Fruit fly (Drosophila melanogaster) whole organism, embryonic: Measurements from ENCODE around the gene CG6041.

ENCODE experiments used
- CG10267 ChIP-seq: fragments of 200-800 bp; sonication (Bioruptor generic); optimal IDR thresholded peaks from 2 replicates; lab custom pipeline; 2018; ENCODE audit warnings: missing biosample characterization, mild to moderate bottlenecking, missing genetic modification characterization, moderate library complexity
- CG12155 ChIP-seq: fragments of 200-800 bp; sonication (Bioruptor generic); optimal IDR thresholded peaks from 3 replicates; lab custom pipeline; 2016; ENCODE audit warnings: missing biosample characterization, missing genetic modification characterization
- CG13424 ChIP-seq: fragments of 200-800 bp; sonication (Bioruptor generic); optimal IDR thresholded peaks from 2 replicates; lab custom pipeline; 2019; ENCODE audit warnings: missing biosample characterization, mild to moderate bottlenecking, missing genetic modification characterization, moderate library complexity
- CG13894 ChIP-seq: fragments of 200-800 bp; sonication (Bioruptor generic); optimal IDR thresholded peaks from 3 replicates; lab custom pipeline; 2018; ENCODE audit warnings: missing biosample characterization, mild to moderate bottlenecking, missing genetic modification characterization, moderate library complexity
- CG14050 ChIP-seq: fragments of 200-800 bp; sonication (Bioruptor generic); IDR thresholded peaks from 3 replicates; pipeline ENCODE4 v1.3.6; 2022; ENCODE audit warnings: missing biosample characterization, missing genetic modification characterization
- CG15601 ChIP-seq: fragments of 200-800 bp; sonication (Bioruptor generic); optimal IDR thresholded peaks from 3 replicates; lab custom pipeline; 2019; ENCODE audit warnings: missing biosample characterization, mild to moderate bottlenecking, missing genetic modification characterization, moderate library complexity
- CG17328 ChIP-seq: fragments of 200-800 bp; sonication (Bioruptor generic); IDR thresholded peaks from 2 replicates; pipeline ENCODE4 v1.3.6; 2022; ENCODE audit warnings: missing biosample characterization, missing genetic modification characterization
- CG18764 ChIP-seq: fragments of 200-800 bp; sonication (Bioruptor generic); optimal IDR thresholded peaks from 3 replicates; lab custom pipeline; 2016; ENCODE audit warnings: missing biosample characterization, missing genetic modification characterization
- CG4854 ChIP-seq: fragments of 200-800 bp; sonication (Bioruptor generic); optimal IDR thresholded peaks from 2 replicates; lab custom pipeline; 2016; ENCODE audit warnings: missing biosample characterization, missing genetic modification characterization, inconsistent platforms
- CG6654 ChIP-seq: fragments of 200-800 bp; sonication (Bioruptor generic); optimal IDR thresholded peaks from 2 replicates; lab custom pipeline; 2017; ENCODE audit warnings: missing biosample characterization, mild to moderate bottlenecking, missing genetic modification characterization
- CG8089 ChIP-seq: fragments of 200-800 bp; sonication (Bioruptor generic); optimal IDR thresholded peaks from 3 replicates; lab custom pipeline; 2016; ENCODE audit warnings: missing biosample characterization, missing genetic modification characterization
- CG8765 ChIP-seq: fragments of 200-800 bp; sonication (Bioruptor generic); IDR thresholded peaks from 2 replicates; pipeline ENCODE4 v1.3.6; 2022; ENCODE audit warnings: missing biosample characterization, missing genetic modification characterization
- D ChIP-seq, 2 experiments: fragments of 200-800 bp in 1 of 2; fragments of >200 bp in 1 of 2; sonication (Bioruptor generic) in 1 of 2; optimal IDR thresholded peaks; 2 replicates in 1 of 2; 3 replicates in 1 of 2; lab custom pipeline; 2017; ENCODE audit warnings: mild to moderate bottlenecking in 1 of 2, missing biosample characterization in 1 of 2, missing genetic modification characterization in 1 of 2, missing genetic modification reagents in 1 of 2
- Dip3 ChIP-seq: fragments of 200-800 bp; sonication (Bioruptor generic); optimal IDR thresholded peaks from 3 replicates; lab custom pipeline; 2016; ENCODE audit warnings: missing biosample characterization, missing genetic modification characterization
- Elba2 ChIP-seq: fragments of 200-800 bp; sonication (Bioruptor generic); optimal IDR thresholded peaks from 3 replicates; lab custom pipeline; 2016; ENCODE audit warnings: missing biosample characterization, missing genetic modification characterization
- Gug ChIP-seq: fragments of 200-800 bp; sonication (Bioruptor generic); IDR thresholded peaks from 4 replicates; pipeline ENCODE4 v1.3.6; 2022; ENCODE audit warnings: missing biosample characterization, missing genetic modification characterization
- H15 ChIP-seq: fragments of 200-800 bp; sonication (Bioruptor generic); IDR thresholded peaks from 3 replicates; pipeline ENCODE4 v1.3.6; 2022; ENCODE audit warnings: missing biosample characterization, missing genetic modification characterization
- H2.0 ChIP-seq: fragments of 200-800 bp; sonication (Bioruptor generic); IDR thresholded peaks from 2 replicates; pipeline ENCODE4 v1.3.6; 2022; ENCODE audit warnings: missing biosample characterization, missing genetic modification characterization
- HLH54F ChIP-seq: fragments of 200-800 bp; sonication (Bioruptor generic); optimal IDR thresholded peaks from 3 replicates; lab custom pipeline; 2016; ENCODE audit warnings: missing biosample characterization, missing genetic modification characterization
- Hmx ChIP-seq: fragments of 200-800 bp; sonication (Bioruptor generic); optimal IDR thresholded peaks from 2 replicates; lab custom pipeline; 2016; ENCODE audit warnings: missing biosample characterization, missing genetic modification characterization
- Jarid2 ChIP-seq: fragments of 200-800 bp; sonication (Bioruptor generic); optimal IDR thresholded peaks from 3 replicates; lab custom pipeline; 2017; ENCODE audit warnings: mild to moderate bottlenecking, missing biosample characterization, missing genetic modification reagents, missing genetic modification characterization
- Meics ChIP-seq: fragments of 200-800 bp; sonication (Bioruptor generic); optimal IDR thresholded peaks from 2 replicates; lab custom pipeline; 2017; ENCODE audit warnings: missing biosample characterization, mild to moderate bottlenecking, missing genetic modification characterization
- Nf-YA ChIP-seq: fragments of 200-800 bp; sonication (Bioruptor generic); IDR thresholded peaks from 2 replicates; pipeline ENCODE4 v1.3.6; 2022; ENCODE audit warnings: missing biosample characterization, missing genetic modification characterization
- Nf-YB ChIP-seq: fragments of 200-800 bp; sonication (Bioruptor generic); optimal IDR thresholded peaks from 3 replicates; lab custom pipeline; 2019; ENCODE audit warnings: missing biosample characterization, mild to moderate bottlenecking, missing genetic modification characterization, moderate library complexity
- PHDP ChIP-seq: fragments of 200-800 bp; sonication (Bioruptor generic); optimal IDR thresholded peaks from 3 replicates; lab custom pipeline; 2018; ENCODE audit warnings: missing biosample characterization, mild to moderate bottlenecking, missing genetic modification characterization, moderate library complexity
- Rfx ChIP-seq: fragments of 200-800 bp; sonication (Bioruptor generic); IDR thresholded peaks from 2 replicates; pipeline ENCODE4 v1.3.6; 2022; ENCODE audit warnings: missing biosample characterization, missing genetic modification characterization
- Sry-β ChIP-seq: fragments of 200-800 bp; sonication (Bioruptor generic); optimal IDR thresholded peaks from 2 replicates; lab custom pipeline; 2018; ENCODE audit warnings: missing biosample characterization, mild to moderate bottlenecking, missing genetic modification characterization, moderate library complexity
- Stat92E ChIP-seq, 3 experiments: fragments of >200 bp in 2 of 3; fragments of 200-800 bp in 1 of 3; sonication (Bioruptor generic) in 1 of 3; optimal IDR thresholded peaks; 2 replicates each; lab custom pipeline; 2017 to 2019; ENCODE audit warnings: missing biosample characterization in 3 of 3, missing genetic modification characterization in 3 of 3, mild to moderate bottlenecking in 1 of 3, moderate library complexity in 1 of 3
- ac ChIP-seq: fragments of 200-800 bp; sonication (Bioruptor generic); optimal IDR thresholded peaks from 3 replicates; lab custom pipeline; 2017; ENCODE audit warnings: missing biosample characterization, mild to moderate bottlenecking, missing genetic modification characterization
- da ChIP-seq: fragments of 200-800 bp; sonication (Bioruptor generic); optimal IDR thresholded peaks from 2 replicates; lab custom pipeline; 2016; ENCODE audit warnings: missing biosample characterization, missing genetic modification characterization
- dan ChIP-seq: fragments of 200-800 bp; sonication (Bioruptor generic); IDR thresholded peaks from 2 replicates; pipeline ENCODE4 v1.3.6; 2022; ENCODE audit warnings: missing biosample characterization, missing genetic modification characterization
- ftz-f1 ChIP-seq: fragments of 200-800 bp; sonication (Bioruptor generic); optimal IDR thresholded peaks from 2 replicates; lab custom pipeline; 2016; ENCODE audit warnings: missing biosample characterization, missing genetic modification characterization
- gcm ChIP-seq: fragments of 200-800 bp; sonication (Bioruptor generic); optimal IDR thresholded peaks from 2 replicates; lab custom pipeline; 2019; ENCODE audit warnings: missing biosample characterization, mild to moderate bottlenecking, missing genetic modification characterization, moderate library complexity
- grau ChIP-seq: fragments of 200-800 bp; optimal IDR thresholded peaks from 3 replicates; lab custom pipeline; 2019; ENCODE audit warnings: missing biosample characterization, mild to moderate bottlenecking, missing genetic modification characterization, moderate library complexity
- hb ChIP-seq: fragments of 200-800 bp; sonication (Bioruptor generic); IDR thresholded peaks from 3 replicates; pipeline ENCODE4 v1.3.6; 2022; ENCODE audit warnings: missing biosample characterization, missing genetic modification characterization; ENCODE audit not compliant: partially characterized antibody
- hkb ChIP-seq, 2 experiments: fragments of 200-800 bp in 1 of 2; fragments of >200 bp in 1 of 2; sonication (Bioruptor generic) in 1 of 2; IDR thresholded peaks in 1 of 2; optimal IDR thresholded peaks in 1 of 2; 2 replicates each; pipeline versions ENCODE4 v1.3.6 to Lab custom; 2017 to 2022; ENCODE audit warnings: missing biosample characterization in 1 of 2, missing genetic modification characterization in 1 of 2
- knrl ChIP-seq: fragments of 200-800 bp; sonication (Bioruptor generic); IDR thresholded peaks from 3 replicates; pipeline ENCODE4 v1.3.6; 2022; ENCODE audit warnings: missing biosample characterization, missing genetic modification characterization; ENCODE audit not compliant: partially characterized antibody
- nerfin-1 ChIP-seq: fragments of 200-800 bp; sonication (Bioruptor generic); optimal IDR thresholded peaks from 3 replicates; lab custom pipeline; 2019; ENCODE audit warnings: missing biosample characterization, mild to moderate bottlenecking, missing genetic modification characterization, moderate library complexity
- nom ChIP-seq: fragments of 200-800 bp; sonication (Bioruptor generic); optimal IDR thresholded peaks from 2 replicates; lab custom pipeline; 2017; ENCODE audit warnings: missing biosample characterization, missing genetic modification characterization, mild to moderate bottlenecking, moderate library complexity, missing genetic modification reagents
- scrt ChIP-seq: fragments of 200-800 bp; sonication (Bioruptor generic); optimal IDR thresholded peaks from 2 replicates; lab custom pipeline; 2018; ENCODE audit warnings: missing biosample characterization, mild to moderate bottlenecking, missing genetic modification characterization, moderate library complexity
- tll ChIP-seq, 2 experiments: fragments of 200-800 bp in 1 of 2; fragments of >200 bp in 1 of 2; sonication (Bioruptor generic) in 1 of 2; optimal IDR thresholded peaks; 2 replicates each; lab custom pipeline; 2017 to 2019; ENCODE audit warnings: missing biosample characterization in 2 of 2, missing genetic modification characterization in 2 of 2, mild to moderate bottlenecking in 1 of 2, moderate library complexity in 1 of 2
- tna ChIP-seq: fragments of 200-800 bp; sonication (Bioruptor generic); IDR thresholded peaks from 2 replicates; pipeline ENCODE4 v1.3.6; 2022; ENCODE audit warnings: missing biosample characterization, missing genetic modification characterization; ENCODE audit not compliant: partially characterized antibody
- trem ChIP-seq: fragments of 200-800 bp; optimal IDR thresholded peaks from 3 replicates; lab custom pipeline; 2019; ENCODE audit warnings: missing biosample characterization, mild to moderate bottlenecking, missing genetic modification characterization, moderate library complexity
- wdn ChIP-seq: fragments of 200-800 bp; sonication (Bioruptor generic); IDR thresholded peaks from 2 replicates; pipeline ENCODE4 v1.3.6; 2022; ENCODE audit warnings: missing biosample characterization, missing genetic modification characterization
- zen ChIP-seq: fragments of 200-800 bp; sonication (Bioruptor generic); optimal IDR thresholded peaks from 3 replicates; lab custom pipeline; 2018; ENCODE audit warnings: missing biosample characterization, mild to moderate bottlenecking, missing genetic modification characterization, moderate library complexity
- zen2 ChIP-seq: fragments of 200-800 bp; sonication (Bioruptor generic); IDR thresholded peaks from 3 replicates; pipeline ENCODE4 v1.3.6; 2022; ENCODE audit warnings: missing biosample characterization, missing genetic modification characterization; ENCODE audit not compliant: partially characterized antibody

Gene CG6041

DNA sequence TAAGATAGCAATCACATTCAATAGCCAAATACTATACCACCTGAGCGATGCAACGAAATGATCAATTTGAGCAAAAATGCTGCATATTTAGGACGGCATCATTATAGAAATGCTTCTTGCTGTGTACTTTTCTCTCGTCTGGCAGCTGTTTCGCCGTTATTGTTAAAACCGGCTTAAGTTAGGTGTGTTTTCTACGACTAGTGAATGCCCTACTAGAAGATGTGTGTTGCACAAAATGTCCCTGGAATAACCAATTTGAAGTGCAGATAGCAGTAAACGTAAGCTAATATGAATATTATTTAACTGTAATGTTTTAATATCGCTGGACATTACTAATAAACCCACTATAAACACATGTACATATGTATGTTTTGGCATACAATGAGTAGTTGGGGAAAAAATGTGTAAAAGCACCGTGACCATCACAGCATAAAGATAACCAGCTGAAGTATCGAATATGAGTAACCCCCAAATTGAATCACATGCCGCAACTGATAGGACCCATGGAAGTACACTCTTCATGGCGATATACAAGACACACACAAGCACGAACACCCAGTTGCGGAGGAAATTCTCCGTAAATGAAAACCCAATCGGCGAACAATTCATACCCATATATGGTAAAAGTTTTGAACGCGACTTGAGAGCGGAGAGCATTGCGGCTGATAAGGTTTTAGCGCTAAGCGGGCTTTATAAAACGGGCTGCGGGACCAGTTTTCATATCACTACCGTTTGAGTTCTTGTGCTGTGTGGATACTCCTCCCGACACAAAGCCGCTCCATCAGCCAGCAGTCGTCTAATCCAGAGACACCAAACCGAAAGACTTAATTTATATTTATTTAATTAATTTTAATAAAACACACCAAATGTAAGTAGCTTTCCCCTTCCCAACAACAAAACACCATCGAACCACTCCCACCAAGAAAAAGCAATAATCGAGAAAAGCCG lies 47.5 kb upstream of the CG6041 start, which contains the start of gene Act5C (continued):
- TF ChIP-seq dan (GFP tag; lab: Robert Waterston, UW) (peak; percentile 83), Nf-YA (GFP tag; lab: Robert Waterston, UW) (peak; percentile 86), CG14050 (peak; percentile 90), Rfx (GFP tag; lab: Robert Waterston, UW) (peak; percentile 96), CG13424 (tag; lab: Kevin White, UChicago) (peak; percentile 93), H15 (GFP tag; lab: Robert Waterston, UW) (peak; percentile 88), CG8089 (GFP tag; lab: Kevin White, UChicago) (peak; percentile 93), ac (peak; percentile 96), hb (GFP tag; lab: Robert Waterston, UW) (no peak), CG17328 (GFP tag; lab: Robert Waterston, UW) (peak; percentile 94), da (GFP tag; lab: Kevin White, UChicago) (peak; percentile 88), Nf-YB (GFP tag; lab: Kevin White, UChicago) (peak; percentile 81), trem (peak; percentile 92), Gug (GFP tag; lab: Robert Waterston, UW) (peak; percentile 89), tna (no peak), CG10267 (tag; lab: Kevin White, UChicago) (peak; percentile 91), Jarid2 (GFP tag; lab: Kevin White, UChicago) (peak; percentile 77), nerfin-1 (tag; lab: Kevin White, UChicago) (peak; percentile 91), tll (GFP tag; optimal IDR thresholded peaks at IDR 0.05; lab: Kevin White, UChicago) (peak in 1 of 2 experiments; percentile 53), zen (tag; lab: Kevin White, UChicago) (peak; percentile 97), Dip3 (peak; percentile 87), CG4854 (GFP tag; lab: Kevin White, UChicago) (peak; percentile 93), nom (GFP tag; lab: Kevin White, UChicago) (peak; percentile 92), Hmx (GFP tag; lab: Kevin White, UChicago) (peak; percentile 67), PHDP (tag; lab: Kevin White, UChicago) (peak; percentile 93), hkb (optimal IDR thresholded peaks at IDR 0.05; lab: Kevin White, UChicago) (no peak), hkb (GFP tag; IDR thresholded peaks at IDR 0.05; lab: Robert Waterston, UW) (peak; percentile 94), ftz-f1 (peak; percentile 11), wdn (GFP tag; lab: Robert Waterston, UW) (peak; percentile 88), grau (tag; lab: Kevin White, UChicago) (peak; percentile 93), CG12155 (peak; percentile 89), Stat92E (GFP tag; optimal IDR thresholded peaks at IDR 0.05; lab: Kevin White, UChicago) (peak in 1 of 3 experiments; percentile 82), Sry-β (GFP tag; lab: Kevin White, UChicago) (peak; percentile 52), D (optimal IDR thresholded peaks at IDR 0.05; lab: Kevin White, UChicago) (no peak), D (GFP tag; optimal IDR thresholded peaks at IDR 0.05; lab: Kevin White, UChicago) (peak; percentile 94), CG6654 (GFP tag; lab: Kevin White, UChicago) (peak; percentile 77), Elba2 (GFP tag; lab: Kevin White, UChicago) (peak; percentile 74), Meics (peak; percentile 93), CG8765 (peak; percentile 90), knrl (GFP tag; lab: Robert Waterston, UW) (no peak), CG15601 (tag; lab: Kevin White, UChicago) (peak; percentile 86), gcm (GFP tag; lab: Kevin White, UChicago) (peak; percentile 93), HLH54F (peak; percentile 90), zen2 (GFP tag; lab: Robert Waterston, UW) (no peak), CG13894 (peak; percentile 79), CG18764 (GFP tag; lab: Kevin White, UChicago) (peak; percentile 87), scrt (GFP tag; lab: Kevin White, UChicago) (peak; percentile 92), H2.0 (GFP tag; lab: Robert Waterston, UW) (peak; percentile 94)
